Fruit fly (Drosophila melanogaster) whole organism: ENCODE measurements around the gene CG33269.

ENCODE experiments used
- CG8478 ChIP-seq: fragments of >200 bp; optimal IDR thresholded peaks from 2 replicates; lab custom pipeline; 2018; ENCODE audit warnings: inconsistent platforms
- Dll ChIP-seq: fragments of >200 bp; optimal IDR thresholded peaks from 2 replicates; lab custom pipeline; 2017
- EcR ChIP-seq, 2 experiments: fragments of >200 bp; optimal IDR thresholded peaks; 2 replicates each; lab custom pipeline; 2017; ENCODE audit warnings: missing biosample characterization in 2 of 2, missing genetic modification characterization in 2 of 2, missing genetic modification reagents in 2 of 2
- pan ChIP-seq: fragments of >200 bp; optimal IDR thresholded peaks from 2 replicates; lab custom pipeline; 2017
- psq ChIP-seq: fragments of >200 bp; optimal IDR thresholded peaks from 2 replicates; lab custom pipeline; 2017
- usp ChIP-seq: fragments of >200 bp; optimal IDR thresholded peaks from 2 replicates; lab custom pipeline; 2017; ENCODE audit warnings: missing biosample characterization, missing genetic modification characterization, mixed read lengths

DNA sequence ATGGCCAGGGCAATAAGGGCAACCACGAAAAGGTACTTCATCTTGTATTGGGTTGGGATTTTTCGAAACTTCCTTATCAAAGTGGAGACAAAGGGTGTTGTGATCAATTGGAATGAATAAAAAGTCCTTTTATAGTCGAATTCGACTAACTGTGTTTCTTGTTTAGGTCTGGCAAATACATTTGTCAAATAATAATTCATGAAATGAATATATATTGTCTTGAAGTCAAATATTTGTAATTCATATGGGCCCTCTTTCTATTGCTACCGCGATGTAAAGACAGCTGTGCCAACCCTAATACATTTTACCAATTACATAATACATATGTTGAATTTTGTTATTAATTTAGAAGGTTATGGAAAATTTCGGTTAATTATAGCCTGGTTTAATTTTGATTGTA is 4.6 kb downstream of the CG33269 start, which contains the start of gene CG33271:
- TF ChIP-seq Dll (lab: Kevin White, UChicago), result no peak
- TF ChIP-seq psq, result no peak
- no peak for TF ChIP-seq usp
- no peak for TF ChIP-seq CG8478 (lab: Kevin White, UChicago)
- no peak for TF ChIP-seq EcR (GFP tag; optimal IDR thresholded peaks at IDR 0.05; lab: Kevin White, UChicago)
- TF ChIP-seq pan (lab: Kevin White, UChicago), result no peak
